Worm (Caenorhabditis elegans) whole organism, young adult: ENCODE results near the gene F36D4.5.
A peak's percentile ranks its signal among the peaks of the same experiment; 100 is the strongest.

Source experiments
- B0336.3 ChIP-seq: fragments of 200-800 bp; sonication (Bioruptor generic); IDR thresholded peaks from 2 replicates; pipeline ENCODE4 v1.3.6; 2022; ENCODE audit warnings: missing genetic modification characterization, missing compliant biosample characterization
- C17E4.6 ChIP-seq: fragments of 200-800 bp; sonication (Bioruptor generic); IDR thresholded peaks from 2 replicates; pipeline ENCODE4 v1.3.6; 2022; ENCODE audit warnings: missing genetic modification reagents, missing genetic modification characterization, missing compliant biosample characterization
- D2030.7 ChIP-seq: fragments of 200-800 bp; sonication (Bioruptor generic); IDR thresholded peaks from 2 replicates; pipeline ENCODE4 v1.3.6; 2022; ENCODE audit warnings: missing genetic modification reagents, missing genetic modification characterization, missing compliant biosample characterization
- F33H1.4 ChIP-seq: fragments of 200-800 bp; sonication (Bioruptor generic); IDR thresholded peaks from 2 replicates; pipeline ENCODE4 v1.3.6; 2022; ENCODE audit warnings: missing genetic modification reagents, missing genetic modification characterization, missing compliant biosample characterization
- F37B4.10 ChIP-seq: fragments of 200-800 bp; sonication (Bioruptor generic); IDR thresholded peaks from 2 replicates; pipeline ENCODE4 v1.3.6; 2022; ENCODE audit warnings: missing genetic modification characterization, missing compliant biosample characterization
- F49E8.2 ChIP-seq: sonication (generic microtip); optimal IDR thresholded peaks from 3 replicates; lab custom pipeline; 2017; ENCODE audit warnings: missing genetic modification characterization, mild to moderate bottlenecking, missing compliant biosample characterization, antibody characterized with exemption, moderate library complexity; ENCODE audit not compliant: insufficient read depth
- F57A8.1 ChIP-seq: fragments of 200-800 bp; sonication (Bioruptor generic); optimal IDR thresholded peaks from 2 replicates; lab custom pipeline; 2018; ENCODE audit warnings: mild to moderate bottlenecking, missing genetic modification characterization, moderate library complexity, missing compliant biosample characterization
- Y53F4B.3 ChIP-seq: fragments of 200-800 bp; sonication (Bioruptor generic); IDR thresholded peaks from 2 replicates; pipeline ENCODE4 v1.3.6; 2022; ENCODE audit warnings: missing genetic modification reagents, missing genetic modification characterization, missing compliant biosample characterization
- Y67H2A.10 ChIP-seq: fragments of 200-800 bp; sonication (Bioruptor generic); conservative IDR thresholded peaks from 2 replicates; pipeline ENCODE4 v1.3.6; 2022; ENCODE audit warnings: missing genetic modification reagents, missing genetic modification characterization, missing compliant biosample characterization
- Y79H2A.3 ChIP-seq: fragments of 200-800 bp; sonication (Bioruptor generic); conservative IDR thresholded peaks from 2 replicates; pipeline ENCODE4 v1.3.6; 2022; ENCODE audit warnings: missing genetic modification reagents, missing genetic modification characterization, missing compliant biosample characterization
- akir-1 ChIP-seq: fragments of 200-800 bp; sonication (Bioruptor generic); optimal IDR thresholded peaks from 2 replicates; lab custom pipeline; 2018; ENCODE audit warnings: mild to moderate bottlenecking, missing genetic modification characterization, moderate library complexity, missing compliant biosample characterization
- aptf-3 ChIP-seq: fragments of 200-800 bp; sonication (Bioruptor generic); IDR thresholded peaks from 2 replicates; pipeline ENCODE4 v1.3.6; 2022; ENCODE audit warnings: missing genetic modification characterization, missing compliant biosample characterization
- bed-2 ChIP-seq: fragments of 200-800 bp; sonication (Bioruptor generic); IDR thresholded peaks from 2 replicates; pipeline ENCODE4 v1.3.6; 2022; ENCODE audit warnings: missing genetic modification reagents, missing genetic modification characterization, missing compliant biosample characterization
- cebp-1 ChIP-seq, 2 experiments: fragments of 200-800 bp in 1 of 2; sonication (Bioruptor generic) in 1 of 2; sonication (generic microtip) in 1 of 2; IDR thresholded peaks in 1 of 2; optimal IDR thresholded peaks in 1 of 2; 2 replicates each; pipeline versions ENCODE4 v1.3.6 to Lab custom; 2017 to 2022; ENCODE audit warnings: missing compliant biosample characterization in 2 of 2, missing genetic modification characterization in 2 of 2, mild to moderate bottlenecking in 1 of 2, missing genetic modification reagents in 1 of 2, moderate library complexity in 1 of 2
- chd-7 ChIP-seq: sonication (generic microtip); optimal IDR thresholded peaks from 2 replicates; lab custom pipeline; 2016; ENCODE audit warnings: mild to moderate bottlenecking, missing genetic modification characterization, moderate library complexity, missing compliant biosample characterization
- die-1 ChIP-seq: sonication (generic microtip); optimal IDR thresholded peaks from 2 replicates; lab custom pipeline; 2016; ENCODE audit warnings: missing genotype, mild to moderate bottlenecking, missing genetic modification characterization, missing compliant biosample characterization
- dpff-1 ChIP-seq: sonication (generic microtip); optimal IDR thresholded peaks from 2 replicates; lab custom pipeline; 2017; ENCODE audit warnings: mild to moderate bottlenecking, missing genetic modification characterization, missing compliant biosample characterization
- dpl-1 ChIP-seq: fragments of 150-350 bp; optimal IDR thresholded peaks from 2 replicates; lab custom pipeline; 2014; ENCODE audit warnings: missing biosample characterization, missing genetic modification reagents, missing genetic modification characterization
- efl-1 ChIP-seq: fragments of 150-350 bp; optimal IDR thresholded peaks from 2 replicates; lab custom pipeline; 2014; ENCODE audit warnings: missing biosample characterization, missing genetic modification reagents, missing genetic modification characterization
- ekl-4 ChIP-seq: fragments of 200-800 bp; sonication (Bioruptor generic); IDR thresholded peaks from 2 replicates; pipeline ENCODE4 v1.3.6; 2022; ENCODE audit warnings: missing genetic modification reagents, missing genetic modification characterization, missing compliant biosample characterization
- hsf-1 ChIP-seq: fragments of 200-800 bp; sonication (Bioruptor generic); IDR thresholded peaks from 2 replicates; pipeline ENCODE4 v1.3.6; 2022; ENCODE audit warnings: missing genetic modification reagents, missing genetic modification characterization, missing compliant biosample characterization
- let-526 ChIP-seq: fragments of 200-800 bp; sonication (Bioruptor generic); IDR thresholded peaks from 2 replicates; pipeline ENCODE4 v1.3.6; 2022; ENCODE audit warnings: missing genetic modification reagents, missing genetic modification characterization, missing compliant biosample characterization
- let-607 ChIP-seq, 2 experiments: fragments of 200-800 bp in 1 of 2; sonication (Bioruptor generic) in 1 of 2; sonication (generic microtip) in 1 of 2; optimal IDR thresholded peaks; 2 replicates each; lab custom pipeline; 2016 to 2018; ENCODE audit warnings: mild to moderate bottlenecking in 2 of 2, missing compliant biosample characterization in 2 of 2, missing genetic modification characterization in 2 of 2, moderate library complexity in 2 of 2, missing genotype in 1 of 2
- lin-40 ChIP-seq: sonication (generic microtip); optimal IDR thresholded peaks from 2 replicates; lab custom pipeline; 2016; ENCODE audit warnings: missing genetic modification characterization, mild to moderate bottlenecking, missing compliant biosample characterization, missing genotype, missing genetic modification reagents
- lin-54 ChIP-seq: fragments of 200-800 bp; sonication (Bioruptor generic); optimal IDR thresholded peaks from 2 replicates; lab custom pipeline; 2018; ENCODE audit warnings: mild to moderate bottlenecking, missing genetic modification characterization, missing compliant biosample characterization
- lir-1 ChIP-seq: fragments of 200-800 bp; sonication (Bioruptor generic); conservative IDR thresholded peaks from 2 replicates; pipeline ENCODE4 v1.3.6; 2022; ENCODE audit warnings: missing genetic modification reagents, missing genetic modification characterization, missing compliant biosample characterization
- lsl-1 ChIP-seq: fragments of 200-800 bp; sonication (Bioruptor generic); optimal IDR thresholded peaks from 2 replicates; lab custom pipeline; 2018; ENCODE audit warnings: mild to moderate bottlenecking, missing genetic modification characterization, moderate library complexity, missing compliant biosample characterization
- madf-6 ChIP-seq: fragments of 200-800 bp; sonication (Bioruptor generic); IDR thresholded peaks from 2 replicates; pipeline ENCODE4 v1.3.6; 2022; ENCODE audit warnings: missing genetic modification reagents, missing genetic modification characterization, missing compliant biosample characterization
- madf-8 ChIP-seq: fragments of 200-800 bp; sonication (Bioruptor generic); conservative IDR thresholded peaks from 2 replicates; pipeline ENCODE4 v1.3.6; 2022; ENCODE audit warnings: missing genetic modification reagents, missing genetic modification characterization, missing compliant biosample characterization
- mxl-1 ChIP-seq: sonication (generic microtip); optimal IDR thresholded peaks from 2 replicates; lab custom pipeline; 2016; ENCODE audit warnings: missing genetic modification characterization, missing compliant biosample characterization
- nfya-2 ChIP-seq: fragments of 200-800 bp; sonication (Bioruptor generic); IDR thresholded peaks from 2 replicates; pipeline ENCODE4 v1.3.6; 2022; ENCODE audit warnings: missing genetic modification reagents, missing genetic modification characterization, missing compliant biosample characterization
- nhr-179 ChIP-seq: sonication (generic microtip); optimal IDR thresholded peaks from 2 replicates; lab custom pipeline; 2016; ENCODE audit warnings: mild to moderate bottlenecking, missing genetic modification characterization, missing compliant biosample characterization
- nhr-80 ChIP-seq: sonication (generic microtip); optimal IDR thresholded peaks from 2 replicates; lab custom pipeline; 2016; ENCODE audit warnings: missing genetic modification characterization, missing compliant biosample characterization
- pha-4 ChIP-seq: fragments of 150-350 bp; sonication (generic microtip); optimal IDR thresholded peaks from 2 replicates; lab custom pipeline; 2014; ENCODE audit warnings: missing biosample characterization, missing genetic modification reagents, missing genetic modification characterization
- rec-8 ChIP-seq, 2 experiments: sonication (generic microtip); optimal IDR thresholded peaks; 2 replicates each; lab custom pipeline; 2016; ENCODE audit warnings: mild to moderate bottlenecking in 2 of 2, missing genetic modification characterization in 2 of 2, missing genetic modification reagents in 2 of 2, missing genotype in 2 of 2, missing biosample characterization in 1 of 2, missing compliant biosample characterization in 1 of 2, moderate library complexity in 1 of 2
- snpc-1.1 ChIP-seq: sonication (generic microtip); optimal IDR thresholded peaks from 2 replicates; lab custom pipeline; 2017; ENCODE audit warnings: missing genetic modification characterization, mild to moderate bottlenecking, missing compliant biosample characterization, antibody characterized with exemption, moderate library complexity, missing genotype, missing genetic modification reagents; ENCODE audit not compliant: insufficient read depth
- snpc-1.3 ChIP-seq: sonication (generic microtip); optimal IDR thresholded peaks from 2 replicates; lab custom pipeline; 2017; ENCODE audit warnings: missing genetic modification characterization, mild to moderate bottlenecking, missing compliant biosample characterization, antibody characterized with exemption, moderate library complexity, missing genotype, missing genetic modification reagents; ENCODE audit not compliant: insufficient read depth
- snpc-3.4 ChIP-seq: sonication (generic microtip); optimal IDR thresholded peaks from 2 replicates; lab custom pipeline; 2017; ENCODE audit warnings: missing genetic modification characterization, mild to moderate bottlenecking, missing compliant biosample characterization, antibody characterized with exemption, moderate library complexity, missing genotype, missing genetic modification reagents
- snpc-4 ChIP-seq, 5 experiments: fragments of 150-350 bp in 1 of 5; sonication (generic microtip) in 4 of 5; optimal IDR thresholded peaks; 2 replicates each; lab custom pipeline; 2014 to 2018; ENCODE audit warnings: missing genetic modification characterization in 5 of 5, missing biosample characterization in 3 of 5, antibody characterized with exemption in 2 of 5, mild to moderate bottlenecking in 2 of 5, missing compliant biosample characterization in 2 of 5, missing genotype in 2 of 5, moderate library complexity in 2 of 5, missing genetic modification reagents in 1 of 5
- unc-130 ChIP-seq: sonication (generic microtip); optimal IDR thresholded peaks from 2 replicates; lab custom pipeline; 2016; ENCODE audit warnings: missing genetic modification reagents, missing genetic modification characterization, missing compliant biosample characterization
- ztf-18 ChIP-seq: sonication (generic microtip); optimal IDR thresholded peaks from 2 replicates; lab custom pipeline; 2016; ENCODE audit warnings: missing genotype, mild to moderate bottlenecking, missing genetic modification characterization, missing compliant biosample characterization
- ztf-22 ChIP-seq: fragments of 200-800 bp; sonication (Bioruptor generic); optimal IDR thresholded peaks from 2 replicates; lab custom pipeline; 2018; ENCODE audit warnings: mild to moderate bottlenecking, missing genetic modification characterization, moderate library complexity, missing compliant biosample characterization
- ztf-25 ChIP-seq: fragments of 200-800 bp; sonication (Bioruptor generic); IDR thresholded peaks from 2 replicates; pipeline ENCODE4 v1.3.6; 2022; ENCODE audit warnings: missing genetic modification reagents, missing genetic modification characterization, missing compliant biosample characterization
- ztf-28 ChIP-seq: fragments of 200-800 bp; sonication (Bioruptor generic); IDR thresholded peaks from 2 replicates; pipeline ENCODE4 v1.3.6; 2022; ENCODE audit warnings: missing genetic modification reagents, missing genetic modification characterization, missing compliant biosample characterization

F36D4.5 gene

DNA sequence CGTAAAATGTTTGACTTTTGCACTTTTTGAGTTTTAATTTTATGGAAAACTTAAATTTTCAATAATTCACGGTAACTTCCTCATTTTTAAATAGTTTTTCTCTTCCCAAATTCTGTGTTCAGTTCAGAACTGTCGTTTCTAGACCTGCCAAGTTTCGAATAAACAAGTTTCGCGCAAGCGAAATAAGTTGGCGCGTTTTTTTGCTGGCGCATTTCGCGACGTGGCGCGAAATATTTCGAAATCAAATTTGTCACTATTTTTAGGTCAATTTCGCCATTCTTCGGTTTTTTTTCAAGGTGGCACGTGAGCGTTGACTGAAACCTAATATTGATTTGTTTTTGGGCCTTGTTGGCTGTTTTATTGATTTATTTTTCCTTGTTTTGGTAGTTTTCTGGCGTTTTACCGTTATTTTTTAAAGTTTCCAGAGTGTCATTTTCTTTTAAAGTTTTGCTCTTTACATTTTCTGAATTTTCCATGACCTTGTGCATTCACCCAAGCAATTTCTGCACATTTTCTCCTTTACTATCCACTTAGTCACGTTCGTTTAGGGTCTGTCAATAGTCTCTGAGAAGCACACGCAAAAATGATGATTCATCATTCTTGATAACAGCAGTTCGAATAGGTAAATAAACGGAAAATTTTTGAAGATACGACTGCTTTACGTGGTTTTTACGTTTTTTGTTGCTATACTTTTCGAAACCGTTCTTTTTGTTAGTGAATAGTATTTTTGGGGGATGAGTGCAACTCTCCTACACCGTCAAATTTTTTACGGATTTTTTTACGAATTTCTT is 42.9 kb downstream of the F36D4.5 start (continued):
- TF ChIP-seq B0336.3 (GFP tag; lab: Robert Waterston, UW) = peak; percentile 90
- no peak for TF ChIP-seq nfya-2 (GFP tag; lab: Robert Waterston, UW)
- no peak for TF ChIP-seq nhr-179 (tag; lab: Kevin White, UChicago)
- TF ChIP-seq nhr-80 = no peak
- TF ChIP-seq mxl-1 (tag; lab: Kevin White, UChicago) = no peak
- 0 out of 2 replicates have a peak, but pooled peaks have one; percentile 75 for TF ChIP-seq aptf-3
- TF ChIP-seq hsf-1 = peak; percentile 89
- TF ChIP-seq F49E8.2 (tag; lab: Kevin White, UChicago) = peak; percentile 82
- TF ChIP-seq unc-130 (GFP tag; lab: Kevin White, UChicago) = peak; percentile 88
- TF ChIP-seq D2030.7 (GFP tag; lab: Robert Waterston, UW) = peak; percentile 98; the same call in 1 of the 2 replicates
- TF ChIP-seq madf-6 (GFP tag; lab: Robert Waterston, UW) = peak; percentile 100
- TF ChIP-seq madf-8 (GFP tag; lab: Robert Waterston, UW) = peak; percentile 100
- peak; percentile 63 for TF ChIP-seq snpc-1.1 (tag; lab: Kevin White, UChicago)
- peak; percentile 93 for TF ChIP-seq lin-54
- peak; percentile 98 for TF ChIP-seq dpl-1
- no peak for TF ChIP-seq F57A8.1 (GFP tag; lab: Kevin White, UChicago)
- TF ChIP-seq Y53F4B.3 (GFP tag; lab: Robert Waterston, UW) = 0 out of 2 replicates have a peak, but pooled peaks have one; percentile 34
- TF ChIP-seq die-1 = no peak
- no peak for TF ChIP-seq let-526 (GFP tag; lab: Robert Waterston, UW)
- peak; percentile 82 for TF ChIP-seq F33H1.4 (GFP tag; lab: Robert Waterston, UW)
- TF ChIP-seq ekl-4 (GFP tag; lab: Robert Waterston, UW) = peak; percentile 88
- no peak for TF ChIP-seq lin-40
- no peak for TF ChIP-seq snpc-1.3 (tag; lab: Kevin White, UChicago)
- peak; percentile 94 for TF ChIP-seq snpc-3.4 (tag; lab: Kevin White, UChicago)
- TF ChIP-seq snpc-4 (GFP tag; optimal IDR thresholded peaks at IDR 0.05; lab: Kevin White, UChicago) = peak; percentile 29
- peak in 2 of 4 experiments; percentile 50 to 60 for TF ChIP-seq snpc-4 (tag; optimal IDR thresholded peaks at IDR 0.05; lab: Kevin White, UChicago)
- TF ChIP-seq let-607 (tag; optimal IDR thresholded peaks at IDR 0.05; lab: Kevin White, UChicago) = no peak
- TF ChIP-seq ztf-28 = 0 out of 2 replicates have a peak, but pooled peaks have one; percentile 80
- no peak for TF ChIP-seq akir-1 (GFP tag; lab: Kevin White, UChicago)
- TF ChIP-seq efl-1 = peak; percentile 99
- TF ChIP-seq C17E4.6 (GFP tag; lab: Robert Waterston, UW) = no peak
- TF ChIP-seq Y67H2A.10 (GFP tag; lab: Robert Waterston, UW) = no peak
- TF ChIP-seq ztf-18 (tag; lab: Kevin White, UChicago) = peak; percentile 97
- TF ChIP-seq dpff-1 (tag; lab: Kevin White, UChicago) = no peak
- no peak for TF ChIP-seq F37B4.10 (GFP tag; lab: Robert Waterston, UW)
- TF ChIP-seq ztf-22 (GFP tag; lab: Kevin White, UChicago) = no peak
- 0 out of 2 replicates have a peak, but pooled peaks have one; percentile 55 for TF ChIP-seq Y79H2A.3 (GFP tag; lab: Robert Waterston, UW)
- no peak for TF ChIP-seq ztf-25 (GFP tag; lab: Robert Waterston, UW)
- no peak for TF ChIP-seq rec-8 (tag; optimal IDR thresholded peaks at IDR 0.05; lab: Kevin White, UChicago)
- no peak for TF ChIP-seq chd-7
- no peak for TF ChIP-seq pha-4 (tag; lab: Kevin White, UChicago)
- peak; percentile 71 for TF ChIP-seq cebp-1 (GFP tag; IDR thresholded peaks at IDR 0.05; lab: Robert Waterston, UW)
- peak; percentile 82 for TF ChIP-seq cebp-1 (tag; optimal IDR thresholded peaks at IDR 0.05; lab: Kevin White, UChicago)
- TF ChIP-seq lsl-1 (GFP tag; lab: Kevin White, UChicago) = peak; percentile 89
- peak; percentile 42; the same call in 1 of the 2 replicates for TF ChIP-seq lir-1 (GFP tag; lab: Robert Waterston, UW)
- TF ChIP-seq bed-2 (GFP tag; lab: Robert Waterston, UW) = no peak
